Worm (Caenorhabditis elegans) whole organism, L2 larva: Measurements from ENCODE around the gene F37C4.8.
A peak's percentile ranks its signal among the peaks of the same experiment; 100 is the strongest.

Source experiments
- egl-27 ChIP-seq: sonication (generic microtip); optimal IDR thresholded peaks from 3 replicates; lab custom pipeline; 2017; ENCODE audit warnings: missing biosample characterization, missing genetic modification reagents, missing genetic modification characterization
- fos-1 ChIP-seq: fragments of 150-350 bp; optimal IDR thresholded peaks from 2 replicates; lab custom pipeline; 2014; ENCODE audit warnings: missing biosample characterization, missing genetic modification characterization
- lin-39 ChIP-seq: fragments of 150-350 bp; optimal IDR thresholded peaks from 2 replicates; lab custom pipeline; 2014; ENCODE audit warnings: missing biosample characterization, missing genetic modification reagents, missing genetic modification characterization
- nhr-12 ChIP-seq: fragments of 150-350 bp; optimal IDR thresholded peaks from 2 replicates; lab custom pipeline; 2014; ENCODE audit warnings: missing biosample characterization, missing genetic modification characterization
- peb-1 ChIP-seq: fragments of 150-350 bp; optimal IDR thresholded peaks from 2 replicates; lab custom pipeline; 2014; ENCODE audit warnings: missing biosample characterization, missing genetic modification characterization
- unc-62 ChIP-seq: fragments of 150-350 bp; optimal IDR thresholded peaks from 2 replicates; lab custom pipeline; 2014; ENCODE audit warnings: missing biosample characterization, missing genetic modification reagents, missing genetic modification characterization
- zag-1 ChIP-seq: fragments of 150-350 bp; optimal IDR thresholded peaks from 2 replicates; lab custom pipeline; 2014; ENCODE audit warnings: missing biosample characterization, missing genetic modification characterization
- ztf-11 ChIP-seq: sonication (generic microtip); optimal IDR thresholded peaks from 2 replicates; lab custom pipeline; 2017; ENCODE audit warnings: missing biosample characterization, missing genetic modification characterization

- TF ChIP-seq egl-27 (tag; lab: Kevin White, UChicago), result no peak
- no peak for TF ChIP-seq ztf-11 (tag; lab: Kevin White, UChicago)
- no peak for TF ChIP-seq nhr-12 (tag; lab: Kevin White, UChicago)
- TF ChIP-seq lin-39 (tag; lab: Kevin White, UChicago), result no peak
- peak; percentile 27 for TF ChIP-seq fos-1 (tag; lab: Kevin White, UChicago)
- TF ChIP-seq peb-1 (tag; lab: Kevin White, UChicago), result no peak
- no peak for TF ChIP-seq unc-62
- TF ChIP-seq zag-1 (tag; lab: Kevin White, UChicago), result no peak
Measured at ce11 chrIV:3878283-3878938, 2.6 kb downstream of the F37C4.8 start, which contains the start of gene F37C4.6.
